In genomic region chr2L:20374054-20374507, dm6 we compare ENCODE assay signal across 2 fruit fly cellular contexts.
TF ChIP-seq lines count a peak whose summit lies in the region.

Ugt37A1 (minus strand) TSS chr2L:20374104.

- no peak for TF ChIP-seq CTCF in whole organism, embryonic (GFP tag; optimal IDR thresholded peaks at IDR 0.05; lab: Kevin White, UChicago)

TF ChIP-seq in whole organism, adult, 20 proteins besides CTCF, POLR2A, EP300 and RAD21:
- TF ChIP-seq Hr96 (GFP tag; optimal IDR thresholded peaks at IDR 0.05; lab: Kevin White, UChicago) (no peak), kay (GFP tag; lab: Kevin White, UChicago; ENCODE audit: borderline replicate concordance) (peak; percentile 11), Crg-1 (GFP tag; optimal IDR thresholded peaks at IDR 0.05; lab: Kevin White, UChicago) (no peak)

TF ChIP-seq in whole organism, embryonic, 481 proteins besides CTCF, POLR2A, EP300 and RAD21:
- TF ChIP-seq sd (tag; optimal IDR thresholded peaks at IDR 0.05; lab: Kevin White, UChicago) (peak; percentile 60), exex (tag; optimal IDR thresholded peaks at IDR 0.05; lab: Kevin White, UChicago) (peak; percentile 77), Stat92E (GFP tag; optimal IDR thresholded peaks at IDR 0.05; lab: Kevin White, UChicago) (no peak), HLH3B (GFP tag; IDR thresholded peaks at IDR 0.05; lab: Robert Waterston, UW) (no peak), row (GFP tag; IDR thresholded peaks at IDR 0.05; lab: Robert Waterston, UW) (no peak), Hmx (GFP tag; optimal IDR thresholded peaks at IDR 0.05; lab: Kevin White, UChicago) (no peak), ind (GFP tag; optimal IDR thresholded peaks at IDR 0.05; lab: Kevin White, UChicago) (no peak)

Comparison
In these comparisons a context has a peak if more than half of its experiments do, and no peak if none do; other contexts are left out.
1. Of the 1 proteins assayed by ChIP-seq in both whole organism, embryonic and whole organism, adult: peak only in whole organism, embryonic: none; only in whole organism, adult: kay; in both: none; in neither: 0.